Worm (Caenorhabditis elegans): ENCODE data around the gene 2L52.1.

The 2L52.1 gene

DNA sequence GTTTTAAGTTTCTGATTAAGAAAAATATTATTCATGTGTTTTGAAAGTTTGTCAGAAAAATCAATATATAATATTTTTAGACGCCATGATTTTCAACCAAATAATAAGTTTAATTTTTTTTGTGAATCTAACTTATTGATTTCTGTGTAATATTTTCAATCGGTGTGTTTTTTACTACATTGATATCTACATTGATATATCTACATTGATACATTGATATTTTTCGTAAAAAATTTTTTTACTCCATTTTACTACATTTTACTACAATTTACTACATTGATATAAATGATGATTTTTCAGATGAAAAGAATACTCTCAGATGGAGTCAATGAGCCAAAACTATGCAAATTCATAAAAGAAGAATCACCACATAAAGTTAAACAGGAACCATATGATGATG is 17.6 kb downstream of the 2L52.1 start, which contains the start of gene gmeb-1:
Gene gmeb-1 (plus strand): TSS at position 301 of the 400 bp plus-strand sequence.
- no peak for TF ChIP-seq xnd-1 (tag; optimal IDR thresholded peaks at IDR 0.05)
- no peak for TF ChIP-seq him-1 (tag; optimal IDR thresholded peaks at IDR 0.05)
- TF ChIP-seq nhr-120 (GFP tag; IDR thresholded peaks at IDR 0.05), result no peak
- no peak for TF ChIP-seq snpc-4 (GFP tag; optimal IDR thresholded peaks at IDR 0.05)
- TF ChIP-seq snpc-4 (tag; optimal IDR thresholded peaks at IDR 0.05), result no peak
- TF ChIP-seq madf-10 (tag; optimal IDR thresholded peaks at IDR 0.05), result no peak
- TF ChIP-seq zim-3 (tag; optimal IDR thresholded peaks at IDR 0.05), result no peak
- TF ChIP-seq bed-1 (GFP tag; IDR thresholded peaks at IDR 0.05), result no peak
- TF ChIP-seq ccch-3 (GFP tag; optimal IDR thresholded peaks at IDR 0.05), result no peak

DNA sequence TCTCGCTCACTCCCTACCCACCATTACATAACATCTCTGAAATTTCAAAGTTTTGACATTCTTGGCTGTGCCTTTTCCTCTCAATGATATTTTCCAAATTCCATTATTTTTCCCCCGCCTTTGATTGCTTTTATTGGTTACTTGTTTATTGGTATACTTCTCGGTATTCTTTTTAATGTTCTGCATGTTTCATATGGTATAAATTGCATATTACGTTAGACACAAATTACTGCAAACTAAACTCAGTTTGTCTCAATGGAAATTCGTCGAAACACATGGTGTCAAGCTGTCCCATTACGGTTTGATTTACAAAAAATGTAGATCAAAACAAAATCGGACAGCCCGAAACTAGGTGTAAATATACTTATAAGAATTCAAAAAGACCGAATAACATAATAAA is 20.3 kb downstream of the 2L52.1 start:
- TF ChIP-seq F22D6.2 (tag; optimal IDR thresholded peaks at IDR 0.05), result no peak
- no peak for TF ChIP-seq madf-8 (GFP tag; conservative IDR thresholded peaks at IDR 0.05)
- TF ChIP-seq ceh-58 (GFP tag; IDR thresholded peaks at IDR 0.05), result no peak
- no peak for TF ChIP-seq let-607 (tag; optimal IDR thresholded peaks at IDR 0.05)
- no peak for TF ChIP-seq F55B11.4 (tag; optimal IDR thresholded peaks at IDR 0.05; ENCODE audit: borderline replicate concordance, insufficient read depth)
- no peak for TF ChIP-seq unc-62 (GFP tag; optimal IDR thresholded peaks at IDR 0.05)
- TF ChIP-seq hmg-20 (GFP tag; IDR thresholded peaks at IDR 0.05), result no peak
- TF ChIP-seq ztf-18 (tag; optimal IDR thresholded peaks at IDR 0.05), result no peak
- no peak for TF ChIP-seq ceh-100 (GFP tag; IDR thresholded peaks at IDR 0.05)
- no peak for TF ChIP-seq cebp-2 (GFP tag; IDR thresholded peaks at IDR 0.05)
- TF ChIP-seq chd-7 (tag; optimal IDR thresholded peaks at IDR 0.05), result no peak
- no peak for TF ChIP-seq pha-4 (tag; optimal IDR thresholded peaks at IDR 0.05)
- TF ChIP-seq C06A6.2 (GFP tag; conservative IDR thresholded peaks at IDR 0.05), result no peak
- TF ChIP-seq dpl-1 (GFP tag; optimal IDR thresholded peaks at IDR 0.05), result no peak
- TF ChIP-seq let-526 (GFP tag; IDR thresholded peaks at IDR 0.05), result no peak
- no peak for TF ChIP-seq C17E4.6 (GFP tag; IDR thresholded peaks at IDR 0.05)
- no peak for TF ChIP-seq repo-1 (tag; optimal IDR thresholded peaks at IDR 0.05)
- no peak for TF ChIP-seq efl-1 (GFP tag; optimal IDR thresholded peaks at IDR 0.05)
- no peak for TF ChIP-seq nfya-2 (GFP tag; IDR thresholded peaks at IDR 0.05)

DNA sequence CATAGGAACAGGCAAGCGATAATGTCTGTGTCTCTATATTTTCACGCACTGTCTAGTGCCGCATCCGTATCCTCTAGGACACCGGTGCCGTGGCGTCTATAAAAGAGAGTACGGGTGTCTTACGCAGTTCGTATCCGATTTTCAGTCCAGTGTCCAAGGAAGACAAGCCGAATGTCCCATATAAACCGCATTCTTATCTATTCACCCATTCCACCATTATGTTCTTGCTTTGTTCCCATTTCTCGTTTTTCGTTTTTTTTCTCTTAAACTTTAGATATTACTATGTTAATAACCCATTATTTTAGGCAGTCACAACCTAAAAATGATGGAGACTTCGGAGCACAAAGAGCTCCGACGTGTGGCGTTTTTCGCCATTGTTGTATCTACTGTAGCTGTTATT is 21.4 kb downstream of the 2L52.1 start, which contains the start of gene sqt-2:
Gene sqt-2 (plus strand): TSS at position 301 of the 400 bp plus-strand sequence.
- TF ChIP-seq bed-2 (GFP tag; IDR thresholded peaks at IDR 0.05), result no peak
- TF ChIP-seq somi-1 (GFP tag; optimal IDR thresholded peaks at IDR 0.05), result no peak
- TF ChIP-seq fkh-3 (tag; optimal IDR thresholded peaks at IDR 0.05), result no peak
- no peak for TF ChIP-seq egrh-3 (GFP tag; IDR thresholded peaks at IDR 0.05)
- no peak for TF ChIP-seq ztf-25 (GFP tag; IDR thresholded peaks at IDR 0.05)
- no peak for TF ChIP-seq rec-8 (tag; optimal IDR thresholded peaks at IDR 0.05)
- TF ChIP-seq gei-17 (GFP tag; optimal IDR thresholded peaks at IDR 0.05), result no peak
- no peak for TF ChIP-seq bed-1 (GFP tag; IDR thresholded peaks at IDR 0.05)
- TF ChIP-seq F52B5.7 (tag; optimal IDR thresholded peaks at IDR 0.05), result no peak
- no peak for TF ChIP-seq chd-7 (tag; optimal IDR thresholded peaks at IDR 0.05)
- TF ChIP-seq aptf-2 (GFP tag; conservative IDR thresholded peaks at IDR 0.05), result no peak
- no peak for TF ChIP-seq die-1 (tag; optimal IDR thresholded peaks at IDR 0.05)
- no peak for TF ChIP-seq lin-54 (GFP tag; optimal IDR thresholded peaks at IDR 0.05)
- no peak for TF ChIP-seq F57A8.1 (GFP tag; optimal IDR thresholded peaks at IDR 0.05)
- TF ChIP-seq mxl-1 (tag; optimal IDR thresholded peaks at IDR 0.05), result no peak
- TF ChIP-seq dpff-1 (tag; optimal IDR thresholded peaks at IDR 0.05), result no peak
- no peak for TF ChIP-seq B0261.1 (tag; optimal IDR thresholded peaks at IDR 0.05)
- no peak for TF ChIP-seq ama-1 (optimal IDR thresholded peaks at IDR 0.05)
- no peak for TF ChIP-seq ama-1 (GFP tag; optimal IDR thresholded peaks at IDR 0.05)

Measured in whole organism, young adult.